Fruit fly (Drosophila melanogaster): ENCODE measurements around the gene CG43394.

Gene CG43394

dm6 chr2L:8163588-8164166 is 18.1 kb downstream of the CG43394 start (continued):
- TF ChIP-seq trh (GFP tag; optimal IDR thresholded peaks at IDR 0.05) (no peak), CG8359 (GFP tag; optimal IDR thresholded peaks at IDR 0.05; ENCODE audit: borderline replicate concordance) (no peak), ttk (GFP tag; IDR thresholded peaks at IDR 0.05) (no peak), ro (GFP tag; IDR thresholded peaks at IDR 0.05) (no peak), Ssrp (tag; optimal IDR thresholded peaks at IDR 0.05) (no peak), Deaf1 (tag; optimal IDR thresholded peaks at IDR 0.05) (no peak), zen (tag; optimal IDR thresholded peaks at IDR 0.05) (no peak), CG16779 (GFP tag; IDR thresholded peaks at IDR 0.05) (no peak), CG10431 (GFP tag; optimal IDR thresholded peaks at IDR 0.05) (no peak), chm (GFP tag; IDR thresholded peaks at IDR 0.05) (no peak), CG12219 (GFP tag; optimal IDR thresholded peaks at IDR 0.05) (no peak), CG31365 (tag; optimal IDR thresholded peaks at IDR 0.05) (no peak), rib (GFP tag; IDR thresholded peaks at IDR 0.05) (no peak), Jarid2 (GFP tag; optimal IDR thresholded peaks at IDR 0.05) (no peak), ab (GFP tag; optimal IDR thresholded peaks at IDR 0.05) (no peak), CG18619 (GFP tag; optimal IDR thresholded peaks at IDR 0.05) (no peak), CG4328 (GFP tag; optimal IDR thresholded peaks at IDR 0.05) (no peak), CG3065 (GFP tag; optimal IDR thresholded peaks at IDR 0.05) (no peak), da (GFP tag; optimal IDR thresholded peaks at IDR 0.05) (peak; percentile 2), Six4 (GFP tag; optimal IDR thresholded peaks at IDR 0.05) (no peak), Dek (tag; optimal IDR thresholded peaks at IDR 0.05) (no peak), TFAM (GFP tag; optimal IDR thresholded peaks at IDR 0.05) (no peak), ind (GFP tag; optimal IDR thresholded peaks at IDR 0.05) (no peak), CG2875 (GFP tag; optimal IDR thresholded peaks at IDR 0.05) (no peak), ac (GFP tag; optimal IDR thresholded peaks at IDR 0.05) (peak; percentile 22), odd (GFP tag; optimal IDR thresholded peaks at IDR 0.05) (no peak), pfk (GFP tag; optimal IDR thresholded peaks at IDR 0.05) (no peak), CG14667 (GFP tag; IDR thresholded peaks at IDR 0.05) (no peak), cad (GFP tag; optimal IDR thresholded peaks at IDR 0.05) (no peak), HLH4C (GFP tag; IDR thresholded peaks at IDR 0.05; ENCODE audit: partially characterized antibody) (no peak), exex (tag; optimal IDR thresholded peaks at IDR 0.05) (peak; percentile 46), Antp (GFP tag; optimal IDR thresholded peaks at IDR 0.05) (no peak), lab (GFP tag; optimal IDR thresholded peaks at IDR 0.05) (peak; percentile 3), CG9727 (GFP tag; optimal IDR thresholded peaks at IDR 0.05) (no peak), CG2712 (tag; optimal IDR thresholded peaks at IDR 0.05) (no peak), stc (GFP tag; IDR thresholded peaks at IDR 0.05) (no peak), Chrac-16 (GFP tag; optimal IDR thresholded peaks at IDR 0.05) (no peak), Mrtf (GFP tag; IDR thresholded peaks at IDR 0.05) (no peak), CkIIα-i1 (GFP tag; IDR thresholded peaks at IDR 0.05) (no peak), run (tag; optimal IDR thresholded peaks at IDR 0.05) (peak; percentile 37), CG5245 (GFP tag; optimal IDR thresholded peaks at IDR 0.05) (no peak), BEAF-32 (GFP tag; optimal IDR thresholded peaks at IDR 0.05) (no peak), Optix (GFP tag; IDR thresholded peaks at IDR 0.05) (no peak), chinmo (GFP tag; IDR thresholded peaks at IDR 0.05; ENCODE audit: partially characterized antibody) (0 out of 4 replicates have a peak, but pooled peaks have one; percentile 50), Meics (GFP tag; optimal IDR thresholded peaks at IDR 0.05) (no peak), pzg (GFP tag; optimal IDR thresholded peaks at IDR 0.05) (no peak), H2.0 (GFP tag; IDR thresholded peaks at IDR 0.05) (0 out of 2 replicates have a peak, but pooled peaks have one; percentile 1), otp (GFP tag; IDR thresholded peaks at IDR 0.05) (peak; percentile 4; the same call in 1 of the 3 replicates), CG7745 (tag; optimal IDR thresholded peaks at IDR 0.05) (peak; percentile 2), CG12155 (GFP tag; optimal IDR thresholded peaks at IDR 0.05) (no peak)

Measured in whole organism, embryonic.